Fruit fly (Drosophila melanogaster) whole organism, embryonic: Measurements from ENCODE around the gene alpha-PheRS.

Experiments
- Asciz ChIP-seq: fragments of 200-800 bp; sonication (Bioruptor generic); optimal IDR thresholded peaks from 2 replicates; lab custom pipeline; 2017; ENCODE audit warnings: missing biosample characterization, mild to moderate bottlenecking, missing genetic modification characterization, missing genetic modification reagents
- Atf6 ChIP-seq: fragments of 200-800 bp; sonication (Bioruptor generic); IDR thresholded peaks from 2 replicates; pipeline ENCODE4 v1.3.6; 2022; ENCODE audit warnings: missing biosample characterization, missing genetic modification characterization
- Bdp1 ChIP-seq: fragments of 200-800 bp; sonication (Bioruptor generic); optimal IDR thresholded peaks from 3 replicates; lab custom pipeline; 2016; ENCODE audit warnings: missing biosample characterization, missing genetic modification characterization
- C15 ChIP-seq: fragments of 200-800 bp; sonication (Bioruptor generic); IDR thresholded peaks from 3 replicates; pipeline ENCODE4 v1.3.6; 2022; ENCODE audit warnings: missing biosample characterization, missing genetic modification characterization
- CG10209 ChIP-seq: fragments of 200-800 bp; sonication (Bioruptor generic); optimal IDR thresholded peaks from 3 replicates; lab custom pipeline; 2017; ENCODE audit warnings: missing biosample characterization, mild to moderate bottlenecking, missing genetic modification characterization, missing genetic modification reagents
- CG10654 ChIP-seq: fragments of 200-800 bp; sonication (Bioruptor generic); optimal IDR thresholded peaks from 2 replicates; lab custom pipeline; 2016; ENCODE audit warnings: missing biosample characterization, missing genetic modification characterization
- CG11560 ChIP-seq: fragments of 200-800 bp; sonication (Bioruptor generic); IDR thresholded peaks from 3 replicates; pipeline ENCODE4 v1.3.6; 2022; ENCODE audit warnings: missing biosample characterization, missing genetic modification characterization
- CG11696 ChIP-seq: fragments of 200-800 bp; sonication (Bioruptor generic); IDR thresholded peaks from 2 replicates; pipeline ENCODE4 v1.3.6; 2022; ENCODE audit warnings: missing biosample characterization, missing genetic modification characterization
- CG12236 ChIP-seq: fragments of 200-800 bp; sonication (Bioruptor generic); optimal IDR thresholded peaks from 2 replicates; lab custom pipeline; 2016; ENCODE audit warnings: missing biosample characterization, missing genetic modification characterization
- CG1233 ChIP-seq: fragments of 200-800 bp; sonication (Bioruptor generic); optimal IDR thresholded peaks from 4 replicates; lab custom pipeline; 2018; ENCODE audit warnings: missing biosample characterization, mild to moderate bottlenecking, missing genetic modification characterization
- CG12744 ChIP-seq: fragments of 200-800 bp; sonication (Bioruptor generic); optimal IDR thresholded peaks from 2 replicates; lab custom pipeline; 2016; ENCODE audit warnings: missing biosample characterization, missing genetic modification characterization
- CG1647 ChIP-seq: fragments of 200-800 bp; sonication (Bioruptor generic); optimal IDR thresholded peaks from 3 replicates; lab custom pipeline; 2016; ENCODE audit warnings: missing biosample characterization, missing genetic modification characterization
- CG17186 ChIP-seq: fragments of 200-800 bp; sonication (Bioruptor generic); optimal IDR thresholded peaks from 3 replicates; lab custom pipeline; 2017; ENCODE audit warnings: missing biosample characterization, missing genetic modification reagents, missing genetic modification characterization
- CG1792 ChIP-seq: fragments of 200-800 bp; sonication (Bioruptor generic); optimal IDR thresholded peaks from 2 replicates; lab custom pipeline; 2016; ENCODE audit warnings: missing biosample characterization, missing genetic modification characterization
- CG18599 ChIP-seq: fragments of 200-800 bp; sonication (Bioruptor generic); optimal IDR thresholded peaks from 3 replicates; lab custom pipeline; 2017; ENCODE audit warnings: missing biosample characterization, missing genetic modification characterization, mild to moderate bottlenecking, moderate library complexity, missing genetic modification reagents
- CG30403 ChIP-seq: fragments of 200-800 bp; sonication (Bioruptor generic); optimal IDR thresholded peaks from 3 replicates; lab custom pipeline; 2016; ENCODE audit warnings: missing biosample characterization, missing genetic modification characterization
- CG30431 ChIP-seq: fragments of 200-800 bp; sonication (Bioruptor generic); optimal IDR thresholded peaks from 2 replicates; lab custom pipeline; 2017; ENCODE audit warnings: missing biosample characterization, missing genetic modification characterization
- CG5953 ChIP-seq: fragments of 200-800 bp; sonication (Bioruptor generic); IDR thresholded peaks from 2 replicates; pipeline ENCODE4 v1.3.6; 2022; ENCODE audit warnings: missing biosample characterization, missing genetic modification characterization
- CG6791 ChIP-seq: fragments of 200-800 bp; sonication (Bioruptor generic); IDR thresholded peaks from 3 replicates; pipeline ENCODE4 v1.3.6; 2022; ENCODE audit warnings: missing biosample characterization, missing genetic modification characterization; ENCODE audit not compliant: partially characterized antibody
- CG7357 ChIP-seq: fragments of 200-800 bp; sonication (Bioruptor generic); IDR thresholded peaks from 3 replicates; pipeline ENCODE4 v1.3.6; 2022; ENCODE audit warnings: missing biosample characterization, missing genetic modification characterization
- CG8765 ChIP-seq: fragments of 200-800 bp; sonication (Bioruptor generic); IDR thresholded peaks from 2 replicates; pipeline ENCODE4 v1.3.6; 2022; ENCODE audit warnings: missing biosample characterization, missing genetic modification characterization
- CG9437 ChIP-seq: fragments of 200-800 bp; sonication (Bioruptor generic); optimal IDR thresholded peaks from 2 replicates; lab custom pipeline; 2018; ENCODE audit warnings: missing biosample characterization, mild to moderate bottlenecking, missing genetic modification characterization
- Chrac-16 ChIP-seq: fragments of 200-800 bp; sonication (Bioruptor generic); optimal IDR thresholded peaks from 3 replicates; lab custom pipeline; 2016; ENCODE audit warnings: missing biosample characterization, missing genetic modification characterization
- CkIIα-i1 ChIP-seq: fragments of 200-800 bp; sonication (Bioruptor generic); IDR thresholded peaks from 2 replicates; pipeline ENCODE4 v1.3.6; 2022; ENCODE audit warnings: missing biosample characterization, missing genetic modification characterization
- Dp ChIP-seq: fragments of 200-800 bp; sonication (Bioruptor generic); optimal IDR thresholded peaks from 2 replicates; lab custom pipeline; 2018; ENCODE audit warnings: missing biosample characterization, mild to moderate bottlenecking, missing genetic modification characterization, moderate library complexity
- E2f2 ChIP-seq: fragments of 200-800 bp; sonication (Bioruptor generic); IDR thresholded peaks from 2 replicates; pipeline ENCODE4 v1.3.6; 2022; ENCODE audit warnings: missing biosample characterization, missing genetic modification characterization
- Gug ChIP-seq: fragments of 200-800 bp; sonication (Bioruptor generic); IDR thresholded peaks from 4 replicates; pipeline ENCODE4 v1.3.6; 2022; ENCODE audit warnings: missing biosample characterization, missing genetic modification characterization
- H2.0 ChIP-seq: fragments of 200-800 bp; sonication (Bioruptor generic); IDR thresholded peaks from 2 replicates; pipeline ENCODE4 v1.3.6; 2022; ENCODE audit warnings: missing biosample characterization, missing genetic modification characterization
- Meics ChIP-seq: fragments of 200-800 bp; sonication (Bioruptor generic); optimal IDR thresholded peaks from 2 replicates; lab custom pipeline; 2017; ENCODE audit warnings: missing biosample characterization, mild to moderate bottlenecking, missing genetic modification characterization
- Mrtf ChIP-seq: fragments of 200-800 bp; sonication (Bioruptor generic); IDR thresholded peaks from 3 replicates; pipeline ENCODE4 v1.3.6; 2022; ENCODE audit warnings: missing biosample characterization, missing genetic modification characterization
- Ravus ChIP-seq: fragments of 200-800 bp; sonication (Bioruptor generic); IDR thresholded peaks from 2 replicates; pipeline ENCODE4 v1.3.6; 2022; ENCODE audit warnings: missing biosample characterization, missing genetic modification characterization
- Stat92E ChIP-seq, 3 experiments: fragments of >200 bp in 2 of 3; fragments of 200-800 bp in 1 of 3; sonication (Bioruptor generic) in 1 of 3; optimal IDR thresholded peaks; 2 replicates each; lab custom pipeline; 2017 to 2019; ENCODE audit warnings: missing biosample characterization in 3 of 3, missing genetic modification characterization in 3 of 3, mild to moderate bottlenecking in 1 of 3, moderate library complexity in 1 of 3
- TFAM ChIP-seq: fragments of 200-800 bp; sonication (Bioruptor generic); optimal IDR thresholded peaks from 2 replicates; lab custom pipeline; 2017; ENCODE audit warnings: missing biosample characterization, missing genetic modification characterization, inconsistent platforms
- YL-1 ChIP-seq: fragments of 200-800 bp; sonication (Bioruptor generic); optimal IDR thresholded peaks from 3 replicates; lab custom pipeline; 2017; ENCODE audit warnings: missing biosample characterization, mild to moderate bottlenecking, missing genetic modification characterization
- ash1 ChIP-seq: fragments of 200-800 bp; sonication (Bioruptor generic); optimal IDR thresholded peaks from 2 replicates; lab custom pipeline; 2018; ENCODE audit warnings: missing biosample characterization, mild to moderate bottlenecking, missing genetic modification characterization
- dm ChIP-seq: fragments of 200-800 bp; sonication (Bioruptor generic); optimal IDR thresholded peaks from 3 replicates; lab custom pipeline; 2016; ENCODE audit warnings: missing biosample characterization, missing genetic modification characterization
- dysf ChIP-seq: fragments of 200-800 bp; sonication (Bioruptor generic); IDR thresholded peaks from 3 replicates; pipeline ENCODE4 v1.3.6; 2022; ENCODE audit warnings: missing biosample characterization, missing genetic modification characterization
- grn ChIP-seq: fragments of 200-800 bp; sonication (Bioruptor generic); optimal IDR thresholded peaks from 3 replicates; lab custom pipeline; 2017; ENCODE audit warnings: missing biosample characterization, missing genetic modification characterization
- hb ChIP-seq: fragments of 200-800 bp; sonication (Bioruptor generic); IDR thresholded peaks from 3 replicates; pipeline ENCODE4 v1.3.6; 2022; ENCODE audit warnings: missing biosample characterization, missing genetic modification characterization; ENCODE audit not compliant: partially characterized antibody
- lmd ChIP-seq: fragments of 200-800 bp; sonication (Bioruptor generic); IDR thresholded peaks from 2 replicates; pipeline ENCODE4 v1.3.6; 2022; ENCODE audit warnings: missing biosample characterization, missing genetic modification characterization
- pfk ChIP-seq: fragments of 200-800 bp; sonication (Bioruptor generic); optimal IDR thresholded peaks from 2 replicates; lab custom pipeline; 2018; ENCODE audit warnings: missing biosample characterization, mild to moderate bottlenecking, missing genetic modification characterization, moderate library complexity
- phol ChIP-seq: fragments of 200-800 bp; sonication (Bioruptor generic); optimal IDR thresholded peaks from 3 replicates; lab custom pipeline; 2018; ENCODE audit warnings: missing biosample characterization, mild to moderate bottlenecking, missing genetic modification characterization, moderate library complexity
- sc ChIP-seq, 3 experiments: fragments of >200 bp in 2 of 3; fragments of 200-800 bp in 1 of 3; sonication (Bioruptor generic) in 1 of 3; optimal IDR thresholded peaks; 2 replicates in 2 of 3; 3 replicates in 1 of 3; lab custom pipeline; 2017; ENCODE audit warnings: mild to moderate bottlenecking in 1 of 3, missing biosample characterization in 1 of 3, missing genetic modification characterization in 1 of 3, missing genetic modification reagents in 1 of 3
- scrt ChIP-seq: fragments of 200-800 bp; sonication (Bioruptor generic); optimal IDR thresholded peaks from 2 replicates; lab custom pipeline; 2018; ENCODE audit warnings: missing biosample characterization, mild to moderate bottlenecking, missing genetic modification characterization, moderate library complexity
- slp2 ChIP-seq: fragments of 200-800 bp; sonication (Bioruptor generic); optimal IDR thresholded peaks from 2 replicates; lab custom pipeline; 2016; ENCODE audit warnings: missing biosample characterization, missing genetic modification characterization
- sob ChIP-seq: fragments of 200-800 bp; sonication (Bioruptor generic); IDR thresholded peaks from 2 replicates; pipeline ENCODE4 v1.3.6; 2022; ENCODE audit warnings: missing biosample characterization, missing genetic modification characterization
- unpg ChIP-seq: fragments of 200-800 bp; sonication (Bioruptor generic); optimal IDR thresholded peaks from 3 replicates; lab custom pipeline; 2018; ENCODE audit warnings: missing biosample characterization, mild to moderate bottlenecking, missing genetic modification characterization, moderate library complexity
- wdn ChIP-seq: fragments of 200-800 bp; sonication (Bioruptor generic); IDR thresholded peaks from 2 replicates; pipeline ENCODE4 v1.3.6; 2022; ENCODE audit warnings: missing biosample characterization, missing genetic modification characterization
- z ChIP-seq: fragments of 200-800 bp; sonication (Bioruptor generic); IDR thresholded peaks from 3 replicates; pipeline ENCODE4 v1.3.6; 2022; ENCODE audit warnings: missing biosample characterization, missing genetic modification characterization

Gene alpha-PheRS

DNA sequence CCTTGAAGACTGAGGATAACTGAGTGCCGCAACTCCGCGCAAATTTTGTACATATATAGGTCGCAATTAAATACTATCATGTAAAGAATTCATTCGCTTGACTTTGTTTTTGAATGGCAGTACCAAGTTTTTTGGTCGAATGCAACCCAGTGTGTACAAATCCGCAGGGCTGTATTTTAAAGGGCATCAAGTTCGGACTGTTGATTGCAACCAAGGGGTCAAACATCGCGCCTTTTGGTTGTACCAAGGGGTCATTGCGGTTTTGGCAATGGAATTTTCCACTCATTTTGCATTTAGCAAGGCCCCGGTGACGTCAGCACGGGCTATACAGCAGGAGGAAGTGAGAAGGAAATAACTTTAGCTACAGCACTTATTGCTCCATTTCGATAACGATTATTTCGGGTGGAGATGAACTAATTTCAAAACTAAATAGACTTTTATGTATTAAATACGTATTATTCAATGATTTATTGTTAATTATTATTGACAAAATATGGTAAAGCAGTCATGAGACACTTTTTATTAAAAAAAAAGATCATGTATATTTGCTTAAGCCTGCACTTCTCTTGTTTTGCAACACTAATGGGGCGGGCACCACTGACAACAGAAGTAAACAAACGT is 13.6 kb downstream of the alpha-PheRS start, which contains the start of gene CG10958 (continued):
- TF ChIP-seq Atf6, result peak; percentile 58; the same call in 1 of the 2 replicates
- no peak for TF ChIP-seq Asciz (GFP tag; lab: Kevin White, UChicago)
- no peak for TF ChIP-seq hb (GFP tag; lab: Robert Waterston, UW)
- TF ChIP-seq pfk (GFP tag; lab: Kevin White, UChicago), result no peak
- peak; percentile 47 for TF ChIP-seq phol (tag; lab: Kevin White, UChicago)
- TF ChIP-seq CG12236 (GFP tag; lab: Kevin White, UChicago), result no peak
- no peak for TF ChIP-seq CG1647 (GFP tag; lab: Kevin White, UChicago)
- TF ChIP-seq Stat92E (GFP tag; optimal IDR thresholded peaks at IDR 0.05; lab: Kevin White, UChicago), result no peak
- peak; percentile 57 for TF ChIP-seq CG1233 (GFP tag; lab: Kevin White, UChicago)
- TF ChIP-seq sob, result peak; percentile 68
- no peak for TF ChIP-seq slp2 (GFP tag; lab: Kevin White, UChicago)
- peak; percentile 37; the same call in 2 of the 3 replicates for TF ChIP-seq dysf (GFP tag; lab: Robert Waterston, UW)
- 0 out of 2 replicates have a peak, but pooled peaks have one; percentile 33 for TF ChIP-seq lmd (GFP tag; lab: Robert Waterston, UW)
- peak; percentile 55 for TF ChIP-seq E2f2 (GFP tag; lab: Robert Waterston, UW)
- peak; percentile 70 for TF ChIP-seq CG30403 (GFP tag; lab: Kevin White, UChicago)
- TF ChIP-seq CG8765 (GFP tag; lab: Robert Waterston, UW), result 0 out of 2 replicates have a peak, but pooled peaks have one; percentile 16
- TF ChIP-seq CG12744 (GFP tag; lab: Kevin White, UChicago), result no peak
- TF ChIP-seq Bdp1 (GFP tag; lab: Kevin White, UChicago), result no peak
- TF ChIP-seq H2.0 (GFP tag; lab: Robert Waterston, UW), result 0 out of 2 replicates have a peak, but pooled peaks have one; percentile 7
- TF ChIP-seq CG17186 (GFP tag; lab: Kevin White, UChicago), result peak; percentile 29
- TF ChIP-seq YL-1, result peak; percentile 58
- no peak for TF ChIP-seq C15 (GFP tag; lab: Robert Waterston, UW)
- no peak for TF ChIP-seq TFAM (GFP tag; lab: Kevin White, UChicago)
- TF ChIP-seq wdn (GFP tag; lab: Robert Waterston, UW), result 0 out of 2 replicates have a peak, but pooled peaks have one; percentile 27
- TF ChIP-seq sc (optimal IDR thresholded peaks at IDR 0.05; lab: Kevin White, UChicago), result no peak
- no peak for TF ChIP-seq sc (GFP tag; optimal IDR thresholded peaks at IDR 0.05; lab: Kevin White, UChicago)
- TF ChIP-seq Meics (GFP tag; lab: Kevin White, UChicago), result peak; percentile 62
- TF ChIP-seq Gug (GFP tag; lab: Robert Waterston, UW), result peak; percentile 44; the same call in 1 of the 4 replicates
- TF ChIP-seq CG7357, result no peak
- no peak for TF ChIP-seq grn
- peak; percentile 59 for TF ChIP-seq unpg (GFP tag; lab: Kevin White, UChicago)
- peak; percentile 56 for TF ChIP-seq Chrac-16 (GFP tag; lab: Kevin White, UChicago)
- no peak for TF ChIP-seq scrt (GFP tag; lab: Kevin White, UChicago)
- TF ChIP-seq Dp (GFP tag; lab: Kevin White, UChicago), result peak; percentile 31
- no peak for TF ChIP-seq CG5953
- no peak for TF ChIP-seq CG11560
- TF ChIP-seq CG1792 (GFP tag; lab: Kevin White, UChicago), result no peak
- no peak for TF ChIP-seq ash1 (GFP tag; lab: Kevin White, UChicago)
- no peak for TF ChIP-seq z
- peak; percentile 76 for TF ChIP-seq CG18599 (GFP tag; lab: Kevin White, UChicago)
- TF ChIP-seq Ravus (GFP tag; lab: Robert Waterston, UW), result no peak
- peak; percentile 74 for TF ChIP-seq CG9437 (GFP tag; lab: Kevin White, UChicago)
- TF ChIP-seq CG10654 (GFP tag; lab: Kevin White, UChicago), result peak; percentile 54
- no peak for TF ChIP-seq Mrtf
- 0 out of 3 replicates have a peak, but pooled peaks have one; percentile 31 for TF ChIP-seq CG6791
- TF ChIP-seq CG10209 (GFP tag; lab: Kevin White, UChicago), result peak; percentile 41
- TF ChIP-seq CG11696 (GFP tag; lab: Robert Waterston, UW), result no peak
- TF ChIP-seq CG30431 (GFP tag; lab: Kevin White, UChicago), result no peak
- TF ChIP-seq dm (GFP tag; lab: Kevin White, UChicago), result peak; percentile 5
- TF ChIP-seq CkIIα-i1 (GFP tag; lab: Robert Waterston, UW), result no peak
